Worm (Caenorhabditis elegans) whole organism, late embryonic: ENCODE results near the gene srg-57.
A peak's percentile ranks its signal among the peaks of the same experiment; 100 is the strongest.

Experiments
- C08G9.2 ChIP-seq: sonication (generic microtip); optimal IDR thresholded peaks from 2 replicates; lab custom pipeline; 2016; ENCODE audit warnings: mild to moderate bottlenecking, missing genetic modification characterization, moderate library complexity, missing compliant biosample characterization
- C38D4.7 ChIP-seq: fragments of 200-800 bp; sonication (Bioruptor generic); optimal IDR thresholded peaks from 2 replicates; lab custom pipeline; 2018; ENCODE audit warnings: mild to moderate bottlenecking, missing genetic modification characterization, moderate library complexity, missing compliant biosample characterization
- K02D7.2 ChIP-seq: sonication (generic microtip); optimal IDR thresholded peaks from 2 replicates; lab custom pipeline; 2017; ENCODE audit warnings: mild to moderate bottlenecking, missing genetic modification characterization, missing compliant biosample characterization
- K09A11.1 ChIP-seq: sonication (generic microtip); optimal IDR thresholded peaks from 2 replicates; lab custom pipeline; 2017; ENCODE audit warnings: antibody characterized with exemption, mild to moderate bottlenecking, missing genetic modification characterization, missing compliant biosample characterization; ENCODE audit not compliant: insufficient read depth
- T23F11.4 ChIP-seq: fragments of 200-800 bp; sonication (Bioruptor generic); optimal IDR thresholded peaks from 2 replicates; lab custom pipeline; 2018; ENCODE audit warnings: mild to moderate bottlenecking, missing genetic modification characterization, missing compliant biosample characterization
- ahr-1 ChIP-seq: sonication (generic microtip); optimal IDR thresholded peaks from 2 replicates; lab custom pipeline; 2016; ENCODE audit warnings: missing genetic modification characterization, missing compliant biosample characterization
- ama-1 ChIP-seq: fragments of 150-350 bp; optimal IDR thresholded peaks from 2 replicates; lab custom pipeline; 2014
- ceh-19 ChIP-seq: fragments of 200-800 bp; sonication (Bioruptor generic); optimal IDR thresholded peaks from 2 replicates; lab custom pipeline; 2018; ENCODE audit warnings: mild to moderate bottlenecking, missing genetic modification characterization, missing compliant biosample characterization
- ceh-2 ChIP-seq: sonication (generic microtip); optimal IDR thresholded peaks from 2 replicates; lab custom pipeline; 2016; ENCODE audit warnings: missing genotype, missing genetic modification characterization, missing compliant biosample characterization
- ceh-24 ChIP-seq: sonication (generic microtip); optimal IDR thresholded peaks from 2 replicates; lab custom pipeline; 2016; ENCODE audit warnings: mild to moderate bottlenecking, missing genetic modification characterization, missing compliant biosample characterization
- ceh-31 ChIP-seq: sonication (generic microtip); optimal IDR thresholded peaks from 2 replicates; lab custom pipeline; 2016; ENCODE audit warnings: missing genetic modification characterization, missing compliant biosample characterization
- ceh-48 ChIP-seq: sonication (generic microtip); optimal IDR thresholded peaks from 2 replicates; lab custom pipeline; 2016; ENCODE audit warnings: missing genetic modification characterization, inconsistent platforms, missing compliant biosample characterization
- ceh-6 ChIP-seq: fragments of 200-800 bp; sonication (Bioruptor generic); optimal IDR thresholded peaks from 2 replicates; lab custom pipeline; 2018; ENCODE audit warnings: mild to moderate bottlenecking, missing genetic modification characterization, missing compliant biosample characterization
- ceh-9 ChIP-seq: sonication (generic microtip); optimal IDR thresholded peaks from 2 replicates; lab custom pipeline; 2016; ENCODE audit warnings: mild to moderate bottlenecking, missing genetic modification characterization, inconsistent platforms, missing compliant biosample characterization
- elt-2 ChIP-seq: sonication (generic microtip); optimal IDR thresholded peaks from 2 replicates; lab custom pipeline; 2016; ENCODE audit warnings: missing genetic modification reagents, missing genetic modification characterization, missing compliant biosample characterization
- ets-4 ChIP-seq: sonication (generic microtip); optimal IDR thresholded peaks from 2 replicates; lab custom pipeline; 2016; ENCODE audit warnings: missing genetic modification characterization, missing compliant biosample characterization
- eyg-1 ChIP-seq: sonication (generic microtip); optimal IDR thresholded peaks from 2 replicates; lab custom pipeline; 2016; ENCODE audit warnings: missing genotype, missing genetic modification characterization, missing compliant biosample characterization
- fkh-10 ChIP-seq: fragments of 150-350 bp; optimal IDR thresholded peaks from 2 replicates; lab custom pipeline; 2014; ENCODE audit warnings: missing biosample characterization, missing genetic modification reagents, missing genetic modification characterization
- fkh-6 ChIP-seq: sonication (generic microtip); optimal IDR thresholded peaks from 2 replicates; lab custom pipeline; 2016; ENCODE audit warnings: missing genetic modification characterization, missing compliant biosample characterization
- hlh-15 ChIP-seq: sonication (generic microtip); optimal IDR thresholded peaks from 2 replicates; lab custom pipeline; 2016; ENCODE audit warnings: missing genetic modification characterization, missing compliant biosample characterization
- lin-11 ChIP-seq: fragments of 200-800 bp; sonication (Bioruptor generic); optimal IDR thresholded peaks from 2 replicates; lab custom pipeline; 2018; ENCODE audit warnings: mild to moderate bottlenecking, missing genetic modification characterization, missing compliant biosample characterization
- madf-2 ChIP-seq: sonication (generic microtip); optimal IDR thresholded peaks from 2 replicates; lab custom pipeline; 2017; ENCODE audit warnings: missing genetic modification characterization, missing compliant biosample characterization
- mec-3 ChIP-seq: sonication (generic microtip); optimal IDR thresholded peaks from 2 replicates; lab custom pipeline; 2016; ENCODE audit warnings: borderline replicate concordance, missing genetic modification characterization, missing compliant biosample characterization
- nfya-1 ChIP-seq: sonication (generic microtip); optimal IDR thresholded peaks from 2 replicates; lab custom pipeline; 2017; ENCODE audit warnings: missing genetic modification characterization, mild to moderate bottlenecking, missing compliant biosample characterization, antibody characterized with exemption, moderate library complexity
- nhr-232 ChIP-seq: sonication (generic microtip); optimal IDR thresholded peaks from 2 replicates; lab custom pipeline; 2016; ENCODE audit warnings: missing genetic modification characterization, missing compliant biosample characterization
- npax-4 ChIP-seq: sonication (generic microtip); optimal IDR thresholded peaks from 2 replicates; lab custom pipeline; 2016; ENCODE audit warnings: missing genetic modification characterization, missing compliant biosample characterization
- odd-2 ChIP-seq: sonication (generic microtip); optimal IDR thresholded peaks from 2 replicates; lab custom pipeline; 2017; ENCODE audit warnings: antibody characterized with exemption, mild to moderate bottlenecking, missing genetic modification characterization, missing compliant biosample characterization
- pag-3 ChIP-seq: sonication (generic microtip); optimal IDR thresholded peaks from 2 replicates; lab custom pipeline; 2016; ENCODE audit warnings: missing compliant biosample characterization, missing genetic modification characterization, borderline replicate concordance
- pax-1 ChIP-seq: fragments of 150-350 bp; optimal IDR thresholded peaks from 2 replicates; lab custom pipeline; 2014; ENCODE audit warnings: missing biosample characterization, missing genetic modification characterization
- pha-2 ChIP-seq: sonication (generic microtip); optimal IDR thresholded peaks from 2 replicates; lab custom pipeline; 2017; ENCODE audit warnings: mild to moderate bottlenecking, missing genetic modification characterization, missing compliant biosample characterization
- pqm-1 ChIP-seq: sonication (generic microtip); optimal IDR thresholded peaks from 2 replicates; lab custom pipeline; 2016; ENCODE audit warnings: missing genetic modification characterization, missing compliant biosample characterization
- sox-4 ChIP-seq: sonication (generic microtip); optimal IDR thresholded peaks from 2 replicates; lab custom pipeline; 2017; ENCODE audit warnings: mild to moderate bottlenecking, missing genetic modification characterization, inconsistent platforms, missing compliant biosample characterization
- tbx-2 ChIP-seq: sonication (generic microtip); optimal IDR thresholded peaks from 2 replicates; lab custom pipeline; 2016; ENCODE audit warnings: missing genetic modification characterization, missing compliant biosample characterization
- tbx-7 ChIP-seq: sonication (generic microtip); optimal IDR thresholded peaks from 2 replicates; lab custom pipeline; 2016; ENCODE audit warnings: missing genotype, missing genetic modification characterization, missing compliant biosample characterization
- ttx-3 ChIP-seq: sonication (generic microtip); optimal IDR thresholded peaks from 2 replicates; lab custom pipeline; 2016; ENCODE audit warnings: missing genetic modification reagents, missing genetic modification characterization, missing compliant biosample characterization
- unc-42 ChIP-seq: sonication (generic microtip); optimal IDR thresholded peaks from 2 replicates; lab custom pipeline; 2016; ENCODE audit warnings: missing genotype, missing genetic modification characterization, missing compliant biosample characterization
- zip-5 ChIP-seq: sonication (generic microtip); optimal IDR thresholded peaks from 2 replicates; lab custom pipeline; 2016; ENCODE audit warnings: missing genetic modification characterization, missing compliant biosample characterization
- ztf-16 ChIP-seq: sonication (generic microtip); optimal IDR thresholded peaks from 2 replicates; lab custom pipeline; 2017; ENCODE audit warnings: missing genetic modification characterization, missing compliant biosample characterization

The srg-57 gene

ce11 chrV:2716933-2717332 lies 17.3 kb downstream of the srg-57 start:
- TF ChIP-seq ztf-16 (tag; lab: Kevin White, UChicago), result no peak
- no peak for TF ChIP-seq ceh-19 (GFP tag; lab: Kevin White, UChicago)
- TF ChIP-seq ceh-9 (tag; lab: Kevin White, UChicago), result no peak
- TF ChIP-seq ceh-31, result no peak
- TF ChIP-seq fkh-10, result no peak
- TF ChIP-seq pag-3 (tag; lab: Kevin White, UChicago), result no peak
- no peak for TF ChIP-seq hlh-15
- no peak for TF ChIP-seq nhr-232
- TF ChIP-seq pqm-1, result no peak
- no peak for TF ChIP-seq K09A11.1
- TF ChIP-seq eyg-1 (tag; lab: Kevin White, UChicago), result no peak
- no peak for TF ChIP-seq odd-2
- no peak for TF ChIP-seq ttx-3
- TF ChIP-seq mec-3 (tag; lab: Kevin White, UChicago), result no peak
- TF ChIP-seq ceh-6, result no peak
- no peak for TF ChIP-seq unc-42 (tag; lab: Kevin White, UChicago)
- TF ChIP-seq zip-5 (tag; lab: Kevin White, UChicago), result no peak
- no peak for TF ChIP-seq K02D7.2
- TF ChIP-seq lin-11, result no peak

ce11 chrV:2713532-2713931 lies 20.7 kb downstream of the srg-57 start, which contains the start of gene srt-28:
srt-28 (minus strand) TSS chrV:2713632.
- TF ChIP-seq pax-1 (tag; lab: Kevin White, UChicago), result no peak
- TF ChIP-seq mec-3 (tag; lab: Kevin White, UChicago), result no peak
- TF ChIP-seq ztf-16 (tag; lab: Kevin White, UChicago), result no peak
- TF ChIP-seq ceh-48 (tag; lab: Kevin White, UChicago), result no peak
- no peak for TF ChIP-seq ceh-2 (tag; lab: Kevin White, UChicago)
- TF ChIP-seq, all 69 proteins: peak for 0

ce11 chrV:2711429-2711828 lies 22.8 kb downstream of the srg-57 start, which contains the start of gene C24B9.3:
C24B9.3 (minus strand) TSS chrV:2711599.
- TF ChIP-seq ceh-24 (no peak), elt-2 (tag; lab: Kevin White, UChicago) (peak; percentile 29)

- TF ChIP-seq fkh-6 (no peak), nfya-1 (tag; lab: Kevin White, UChicago) (peak; percentile 54)
Observed at ce11 chrV:2710192-2710591, 24.1 kb downstream of the srg-57 start.

ce11 chrV:2706379-2706778 lies 27.9 kb downstream of the srg-57 start:
- TF ChIP-seq pag-3 (tag; lab: Kevin White, UChicago), result no peak
- no peak for TF ChIP-seq ets-4 (tag; lab: Kevin White, UChicago)
- no peak for TF ChIP-seq fkh-6

ce11 chrV:2703299-2703698 lies 31.0 kb downstream of the srg-57 start:
- TF ChIP-seq fkh-10 (no peak), pha-2 (tag; lab: Kevin White, UChicago) (no peak), ceh-2 (tag; lab: Kevin White, UChicago) (no peak), C08G9.2 (tag; lab: Kevin White, UChicago) (no peak), ahr-1 (tag; lab: Kevin White, UChicago) (no peak), K02D7.2 (no peak), T23F11.4 (GFP tag; lab: Kevin White, UChicago) (no peak), npax-4 (tag; lab: Kevin White, UChicago) (no peak), C38D4.7 (no peak), madf-2 (tag; lab: Kevin White, UChicago) (no peak), nfya-1 (tag; lab: Kevin White, UChicago) (no peak), ceh-19 (GFP tag; lab: Kevin White, UChicago) (no peak), tbx-7 (tag; lab: Kevin White, UChicago) (no peak), sox-4 (tag; lab: Kevin White, UChicago) (no peak), tbx-2 (no peak), ama-1 (lab: Kevin White, UChicago) (no peak), K09A11.1 (no peak), hlh-15 (no peak)
- TF ChIP-seq, all 69 proteins: peak for 0
